Worm (Caenorhabditis elegans): Measurements from ENCODE around the gene C35A5.3.
A peak's percentile ranks its signal among the peaks of the same experiment; 100 is the strongest.

C35A5.3 gene

ce11 chrV:10503893-10504292 is 2.7 kb upstream of the C35A5.3 start, which contains the start of gene C35A5.10:
TSS of gene C35A5.10 (plus strand) at chrV:10504193.
- no peak for TF ChIP-seq nhr-12 (tag; optimal IDR thresholded peaks at IDR 0.05)
- no peak for TF ChIP-seq elt-2 (tag; optimal IDR thresholded peaks at IDR 0.05)
- TF ChIP-seq jun-1 (tag; optimal IDR thresholded peaks at IDR 0.05) = no peak
- no peak for TF ChIP-seq ceh-9 (tag; optimal IDR thresholded peaks at IDR 0.05)
- TF ChIP-seq ceh-28 (tag; optimal IDR thresholded peaks at IDR 0.05) = no peak
- TF ChIP-seq unc-39 (tag; optimal IDR thresholded peaks at IDR 0.05) = no peak
- TF ChIP-seq ZK546.5 (tag; optimal IDR thresholded peaks at IDR 0.05) = no peak
- TF ChIP-seq aly-2 (tag; optimal IDR thresholded peaks at IDR 0.05) = no peak
- no peak for TF ChIP-seq mdl-1 (tag; optimal IDR thresholded peaks at IDR 0.05)
- no peak for TF ChIP-seq tbx-2 (tag; optimal IDR thresholded peaks at IDR 0.05)
- no peak for TF ChIP-seq nhr-28 (tag; optimal IDR thresholded peaks at IDR 0.05)
- TF ChIP-seq pqm-1 (tag; optimal IDR thresholded peaks at IDR 0.05) = no peak
- no peak for TF ChIP-seq nhr-76 (tag; optimal IDR thresholded peaks at IDR 0.05)
- no peak for TF ChIP-seq snpc-4 (tag; optimal IDR thresholded peaks at IDR 0.05)
- TF ChIP-seq mml-1 (tag; optimal IDR thresholded peaks at IDR 0.05) = no peak

DNA sequence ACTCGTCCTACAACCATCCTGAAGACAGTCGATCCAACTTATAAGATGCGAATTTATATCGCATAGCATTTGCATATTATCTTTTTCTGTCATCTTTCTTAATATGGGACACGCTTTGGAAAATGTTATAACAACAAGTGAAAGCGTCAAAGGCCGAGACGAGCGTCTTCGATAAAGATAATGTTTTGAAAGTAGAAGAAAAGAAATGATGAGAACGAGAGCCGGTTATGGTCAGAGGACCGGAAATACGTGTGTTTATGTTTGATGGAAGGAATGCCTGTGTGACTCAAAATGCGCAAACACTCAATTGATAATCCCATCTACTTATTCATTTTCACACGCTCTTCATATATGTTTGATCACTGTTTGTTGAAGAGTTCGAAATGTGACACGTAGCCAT is 1.8 kb upstream of the C35A5.3 start, which contains the start of gene C35A5.11:
C35A5.11 (minus strand) TSS at position 101 of the 400 bp plus-strand sequence.
- TF ChIP-seq egl-27 (tag; optimal IDR thresholded peaks at IDR 0.05) (no peak), nhr-23 (tag; optimal IDR thresholded peaks at IDR 0.05) (peak; percentile 45)

DNA sequence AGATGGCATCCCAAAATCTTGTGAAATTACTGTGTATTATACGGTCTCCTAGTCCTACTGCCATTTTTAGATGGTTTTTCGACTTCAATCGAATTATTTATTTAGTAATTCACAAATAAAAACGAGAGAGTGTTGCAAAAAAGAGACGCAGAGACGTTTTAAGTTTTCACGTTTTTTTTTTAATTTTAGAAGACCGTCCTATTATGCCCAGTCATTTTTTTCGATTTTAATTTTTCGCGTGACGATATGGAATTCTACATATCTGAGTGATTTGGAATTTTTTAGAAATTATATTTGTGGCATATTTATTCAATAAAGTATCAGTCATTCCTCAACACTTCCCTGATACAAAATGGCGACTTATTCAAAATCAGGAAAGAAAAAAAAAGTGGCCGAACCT is 4.5 kb downstream of the C35A5.3 start, which contains the start of gene C35A5.4:
C35A5.4 (plus strand) TSS at position 301 of the 400 bp plus-strand sequence.
- no peak for TF ChIP-seq elt-3 (tag; optimal IDR thresholded peaks at IDR 0.05)
- no peak for TF ChIP-seq aly-2 (tag; optimal IDR thresholded peaks at IDR 0.05)
- TF ChIP-seq ZK546.5 (tag; optimal IDR thresholded peaks at IDR 0.05) = no peak
- TF ChIP-seq pha-4 (tag; optimal IDR thresholded peaks at IDR 0.05) = no peak
- TF ChIP-seq skn-1 (tag; optimal IDR thresholded peaks at IDR 0.05) = no peak
- no peak for TF ChIP-seq hmg-11 (tag; optimal IDR thresholded peaks at IDR 0.05)
- TF ChIP-seq fos-1 (tag; optimal IDR thresholded peaks at IDR 0.05) = no peak
- no peak for TF ChIP-seq jun-1 (tag; optimal IDR thresholded peaks at IDR 0.05)
- no peak for TF ChIP-seq ceh-9 (tag; optimal IDR thresholded peaks at IDR 0.05)
- TF ChIP-seq sea-2 (GFP tag; optimal IDR thresholded peaks at IDR 0.05) = no peak
- no peak for TF ChIP-seq ztf-11 (tag; optimal IDR thresholded peaks at IDR 0.05)
- TF ChIP-seq eor-1 (tag; optimal IDR thresholded peaks at IDR 0.05) = no peak
- TF ChIP-seq ceh-82 (tag; optimal IDR thresholded peaks at IDR 0.05) = no peak
- TF ChIP-seq daf-12 (tag; optimal IDR thresholded peaks at IDR 0.05) = no peak
- no peak for TF ChIP-seq nfya-1 (tag; optimal IDR thresholded peaks at IDR 0.05; ENCODE audit: insufficient read depth)
- no peak for TF ChIP-seq nhr-11 (tag; optimal IDR thresholded peaks at IDR 0.05)
- no peak for TF ChIP-seq ama-1 (optimal IDR thresholded peaks at IDR 0.05)
- no peak for TF ChIP-seq elt-2 (tag; optimal IDR thresholded peaks at IDR 0.05)
- no peak for TF ChIP-seq nhr-28 (tag; optimal IDR thresholded peaks at IDR 0.05)

ce11 chrV:10493150-10493549 is 8.0 kb downstream of the C35A5.3 start, which contains the start of gene ugt-33:
TSS of gene ugt-33 (plus strand) at chrV:10493409.
- TF ChIP-seq ceh-28 (tag; optimal IDR thresholded peaks at IDR 0.05) = no peak
- peak; percentile 83 for TF ChIP-seq pqm-1 (tag; optimal IDR thresholded peaks at IDR 0.05)
- TF ChIP-seq elt-2 (tag; optimal IDR thresholded peaks at IDR 0.05) = peak; percentile 76

ce11 chrV:10491443-10491842 is 9.8 kb downstream of the C35A5.3 start, which contains the start of gene aqp-5:
TSS of gene aqp-5 (plus strand) at chrV:10491743.
- TF ChIP-seq ceh-16 (tag; optimal IDR thresholded peaks at IDR 0.05) (no peak), hmg-11 (tag; optimal IDR thresholded peaks at IDR 0.05) (no peak), egl-27 (tag; optimal IDR thresholded peaks at IDR 0.05) (no peak), daf-12 (tag; optimal IDR thresholded peaks at IDR 0.05) (no peak), ceh-82 (tag; optimal IDR thresholded peaks at IDR 0.05) (no peak), nhr-28 (tag; optimal IDR thresholded peaks at IDR 0.05) (no peak), ZK546.5 (tag; optimal IDR thresholded peaks at IDR 0.05) (no peak), ceh-9 (tag; optimal IDR thresholded peaks at IDR 0.05) (no peak), jun-1 (tag; optimal IDR thresholded peaks at IDR 0.05) (no peak), nfya-1 (tag; optimal IDR thresholded peaks at IDR 0.05; ENCODE audit: insufficient read depth) (no peak), aly-2 (tag; optimal IDR thresholded peaks at IDR 0.05) (no peak), nhr-23 (tag; optimal IDR thresholded peaks at IDR 0.05) (no peak), zag-1 (tag; optimal IDR thresholded peaks at IDR 0.05) (no peak), fkh-2 (tag; optimal IDR thresholded peaks at IDR 0.05) (no peak), R02D3.7 (tag; optimal IDR thresholded peaks at IDR 0.05) (no peak)

All from whole organism, L3 larva.